Worm (Caenorhabditis elegans) whole organism, L4/young adult: ENCODE results near the gene B0454.5.

Experiments used
- W03F9.2 ChIP-seq: fragments of 150-350 bp; optimal IDR thresholded peaks from 2 replicates; lab custom pipeline; 2014; ENCODE audit warnings: missing biosample characterization, missing genetic modification characterization
- him-1 ChIP-seq: sonication (generic microtip); optimal IDR thresholded peaks from 2 replicates; lab custom pipeline; 2016; ENCODE audit warnings: missing genotype, missing genetic modification reagents, missing genetic modification characterization, missing compliant biosample characterization

ce11 chrII:3014196-3014849 lies 24.3 kb upstream of the B0454.5 start, which contains the start of gene C41H7.2:
- TF ChIP-seq him-1 (tag; lab: Kevin White, UChicago) (no peak), W03F9.2 (tag; lab: Kevin White, UChicago) (no peak)
